Worm (Caenorhabditis elegans): Measurements from ENCODE around the gene srd-26.

The srd-26 gene

DNA sequence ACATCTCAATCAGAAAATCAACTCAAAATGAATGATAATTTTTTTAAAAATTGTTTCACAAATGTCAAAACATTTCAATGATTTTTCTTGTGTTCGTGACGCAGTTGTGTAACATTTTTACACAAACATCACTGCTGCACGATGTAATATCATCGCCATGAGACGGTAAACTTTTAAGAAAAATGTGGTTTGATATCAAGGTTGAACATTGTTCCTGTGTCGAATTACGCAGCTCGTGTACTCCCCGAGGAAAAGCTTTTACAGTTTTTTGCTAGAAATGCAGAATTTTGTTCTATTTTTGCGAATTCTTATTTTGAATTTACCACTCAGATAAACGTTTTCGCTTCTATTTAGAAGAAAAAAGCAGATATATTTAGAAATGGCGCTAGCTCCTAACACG lies 34.8 kb upstream of the srd-26 start:
- TF ChIP-seq fkh-2 (tag; optimal IDR thresholded peaks at IDR 0.05): no peak
- TF ChIP-seq nhr-28 (tag; optimal IDR thresholded peaks at IDR 0.05): no peak
- TF ChIP-seq unc-39 (tag; optimal IDR thresholded peaks at IDR 0.05): no peak
- TF ChIP-seq ceh-9 (tag; optimal IDR thresholded peaks at IDR 0.05): no peak
- TF ChIP-seq nhr-43 (tag; optimal IDR thresholded peaks at IDR 0.05; ENCODE audit: poor library complexity, severe bottlenecking): peak; percentile 77
- TF ChIP-seq hmg-11 (tag; optimal IDR thresholded peaks at IDR 0.05): no peak
- TF ChIP-seq nhr-76 (tag; optimal IDR thresholded peaks at IDR 0.05): no peak
- peak; percentile 9 for TF ChIP-seq ztf-4 (tag; optimal IDR thresholded peaks at IDR 0.05)
- no peak for TF ChIP-seq eor-1 (tag; optimal IDR thresholded peaks at IDR 0.05)
- no peak for TF ChIP-seq daf-12 (tag; optimal IDR thresholded peaks at IDR 0.05)
- no peak for TF ChIP-seq ceh-82 (tag; optimal IDR thresholded peaks at IDR 0.05)
- no peak for TF ChIP-seq mdl-1 (tag; optimal IDR thresholded peaks at IDR 0.05)
- TF ChIP-seq ceh-16 (tag; optimal IDR thresholded peaks at IDR 0.05): no peak
- no peak for TF ChIP-seq sea-2 (GFP tag; optimal IDR thresholded peaks at IDR 0.05)
- no peak for TF ChIP-seq lin-39 (tag; optimal IDR thresholded peaks at IDR 0.05)
- peak; percentile 16 for TF ChIP-seq R02D3.7 (tag; optimal IDR thresholded peaks at IDR 0.05)
- peak; percentile 40 for TF ChIP-seq nfya-1 (tag; optimal IDR thresholded peaks at IDR 0.05; ENCODE audit: insufficient read depth)
- no peak for TF ChIP-seq ceh-28 (tag; optimal IDR thresholded peaks at IDR 0.05)
- TF ChIP-seq egl-27 (tag; optimal IDR thresholded peaks at IDR 0.05): no peak
- no peak for TF ChIP-seq nhr-67 (tag; optimal IDR thresholded peaks at IDR 0.05)
- TF ChIP-seq nhr-77 (tag; optimal IDR thresholded peaks at IDR 0.05): no peak
- TF ChIP-seq pha-4 (tag; optimal IDR thresholded peaks at IDR 0.05): no peak
- no peak for TF ChIP-seq fos-1 (tag; optimal IDR thresholded peaks at IDR 0.05)
- TF ChIP-seq skn-1 (tag; optimal IDR thresholded peaks at IDR 0.05): no peak
- TF ChIP-seq nhr-23 (tag; optimal IDR thresholded peaks at IDR 0.05): no peak
- no peak for TF ChIP-seq elt-1 (tag; optimal IDR thresholded peaks at IDR 0.05)
- no peak for TF ChIP-seq unc-62 (GFP tag; optimal IDR thresholded peaks at IDR 0.05)
- no peak for TF ChIP-seq elt-3 (tag; optimal IDR thresholded peaks at IDR 0.05)
- TF ChIP-seq snpc-4 (tag; optimal IDR thresholded peaks at IDR 0.05): no peak
- peak; percentile 14 for TF ChIP-seq lin-15B (tag; optimal IDR thresholded peaks at IDR 0.05)
- no peak for TF ChIP-seq mml-1 (tag; optimal IDR thresholded peaks at IDR 0.05)
- TF ChIP-seq zag-1 (tag; optimal IDR thresholded peaks at IDR 0.05): no peak
- TF ChIP-seq elt-2 (tag; optimal IDR thresholded peaks at IDR 0.05): peak; percentile 30
- TF ChIP-seq nhr-237 (tag; optimal IDR thresholded peaks at IDR 0.05): no peak
- TF ChIP-seq ZK546.5 (tag; optimal IDR thresholded peaks at IDR 0.05): no peak
- no peak for TF ChIP-seq fkh-10 (GFP tag; optimal IDR thresholded peaks at IDR 0.05)
- no peak for TF ChIP-seq jun-1 (tag; optimal IDR thresholded peaks at IDR 0.05)
- no peak for TF ChIP-seq nhr-11 (tag; optimal IDR thresholded peaks at IDR 0.05)
- no peak for TF ChIP-seq nhr-12 (tag; optimal IDR thresholded peaks at IDR 0.05)
- no peak for TF ChIP-seq egl-5 (tag; optimal IDR thresholded peaks at IDR 0.05)
- TF ChIP-seq ztf-11 (tag; optimal IDR thresholded peaks at IDR 0.05): no peak
- TF ChIP-seq pqm-1 (tag; optimal IDR thresholded peaks at IDR 0.05): no peak
- no peak for TF ChIP-seq aly-2 (tag; optimal IDR thresholded peaks at IDR 0.05)
- TF ChIP-seq nhr-25 (tag; optimal IDR thresholded peaks at IDR 0.05): peak; percentile 57
- no peak for TF ChIP-seq tbx-2 (tag; optimal IDR thresholded peaks at IDR 0.05)
- TF ChIP-seq lsy-12 (tag; optimal IDR thresholded peaks at IDR 0.05): peak; percentile 10
- peak; percentile 58 for TF ChIP-seq ama-1 (optimal IDR thresholded peaks at IDR 0.05)

- TF ChIP-seq ama-1 (optimal IDR thresholded peaks at IDR 0.05): peak; percentile 40
- no peak for TF ChIP-seq fkh-2 (tag; optimal IDR thresholded peaks at IDR 0.05)
Observed at ce11 chrV:14194514-14194913, 31.7 kb upstream of the srd-26 start.
